Fruit fly (Drosophila melanogaster) whole organism, wandering third instar larva: Measurements from ENCODE around the gene tj.
A peak's percentile ranks its signal among the peaks of the same experiment; 100 is the strongest.

ENCODE experiments used
- Abd-B ChIP-seq: fragments of >200 bp; optimal IDR thresholded peaks from 2 replicates; lab custom pipeline; 2017; ENCODE audit warnings: missing biosample characterization, missing genetic modification characterization
- CG32264 ChIP-seq: fragments of 200-800 bp; sonication (Bioruptor generic); optimal IDR thresholded peaks from 2 replicates; lab custom pipeline; 2016; ENCODE audit warnings: missing biosample characterization, missing genetic modification characterization
- CG9705 ChIP-seq: fragments of 200-800 bp; sonication (Bioruptor generic); optimal IDR thresholded peaks from 2 replicates; lab custom pipeline; 2018; ENCODE audit warnings: missing biosample characterization, mild to moderate bottlenecking, missing genetic modification characterization
- CrebA ChIP-seq: fragments of 200-800 bp; sonication (Bioruptor generic); optimal IDR thresholded peaks from 2 replicates; lab custom pipeline; 2016; ENCODE audit warnings: missing biosample characterization, mild to moderate bottlenecking, missing genetic modification characterization, borderline replicate concordance
- Dfd ChIP-seq: fragments of >200 bp; optimal IDR thresholded peaks from 2 replicates; lab custom pipeline; 2017; ENCODE audit warnings: missing biosample characterization, missing genetic modification characterization
- Dif ChIP-seq: fragments of 200-275, 200-300 bp; sonication (Bioruptor generic); optimal IDR thresholded peaks from 2 replicates; lab custom pipeline; 2018; ENCODE audit warnings: missing biosample characterization, missing genetic modification characterization; ENCODE audit not compliant: partially characterized antibody
- GATAd ChIP-seq: sonication (Bioruptor generic); optimal IDR thresholded peaks from 2 replicates; lab custom pipeline; 2016; ENCODE audit warnings: missing biosample characterization, missing genetic modification characterization
- HLH106 ChIP-seq: fragments of 200-800 bp; optimal IDR thresholded peaks from 3 replicates; lab custom pipeline; 2019; ENCODE audit warnings: missing biosample characterization, mild to moderate bottlenecking, missing genetic modification characterization, moderate library complexity
- Hnf4 ChIP-seq: fragments of 200-800 bp; sonication (Bioruptor generic); optimal IDR thresholded peaks from 2 replicates; lab custom pipeline; 2016; ENCODE audit warnings: missing biosample characterization, mild to moderate bottlenecking, missing genetic modification characterization
- Hr78 ChIP-seq: fragments of >200 bp; optimal IDR thresholded peaks from 2 replicates; lab custom pipeline; 2017; ENCODE audit warnings: missing biosample characterization, missing genetic modification characterization
- Hr83 ChIP-seq: fragments of 200-300 bp; sonication (Bioruptor generic); optimal IDR thresholded peaks from 2 replicates; lab custom pipeline; 2016; ENCODE audit warnings: missing biosample characterization, mild to moderate bottlenecking, missing genetic modification characterization, moderate library complexity; ENCODE audit not compliant: poor library complexity, severe bottlenecking
- Jra ChIP-seq: sonication (Bioruptor generic); optimal IDR thresholded peaks from 2 replicates; lab custom pipeline; 2016; ENCODE audit warnings: missing biosample characterization, missing genetic modification characterization
- Mio ChIP-seq: sonication (Bioruptor generic); optimal IDR thresholded peaks from 2 replicates; lab custom pipeline; 2016; ENCODE audit warnings: missing biosample characterization, missing genetic modification characterization
- Myc ChIP-seq: fragments of >200 bp; optimal IDR thresholded peaks from 2 replicates; lab custom pipeline; 2017
- N ChIP-seq: fragments of >200 bp; optimal IDR thresholded peaks from 2 replicates; lab custom pipeline; 2018; ENCODE audit warnings: missing biosample characterization, missing external identifiers, missing genetic modification characterization
- OdsH ChIP-seq: fragments of 200-800 bp; sonication (Bioruptor generic); optimal IDR thresholded peaks from 2 replicates; lab custom pipeline; 2016; ENCODE audit warnings: missing biosample characterization, mild to moderate bottlenecking, missing genetic modification characterization
- Rel ChIP-seq, 2 experiments: fragments of 200-800 bp; sonication (Bioruptor generic) in 1 of 2; optimal IDR thresholded peaks; 2 replicates in 1 of 2; 3 replicates in 1 of 2; lab custom pipeline; 2016 to 2019; ENCODE audit warnings: mild to moderate bottlenecking in 2 of 2, missing biosample characterization in 2 of 2, missing genetic modification characterization in 2 of 2, moderate library complexity in 1 of 2
- Sp1 ChIP-seq: fragments of 200-800 bp; sonication (Bioruptor generic); optimal IDR thresholded peaks from 3 replicates; lab custom pipeline; 2019; ENCODE audit warnings: missing biosample characterization, mild to moderate bottlenecking, missing genetic modification characterization, moderate library complexity
- Vsx2 ChIP-seq: fragments of 200-300, 225-300 bp; sonication (Bioruptor generic); optimal IDR thresholded peaks from 2 replicates; lab custom pipeline; 2018; ENCODE audit warnings: missing biosample characterization, missing genetic modification characterization; ENCODE audit not compliant: partially characterized antibody
- br ChIP-seq: fragments of 200-800 bp; sonication (Bioruptor generic); optimal IDR thresholded peaks from 2 replicates; lab custom pipeline; 2016; ENCODE audit warnings: missing biosample characterization, missing genetic modification characterization
- brk ChIP-seq: fragments of 200-800 bp; sonication (Bioruptor generic); optimal IDR thresholded peaks from 2 replicates; lab custom pipeline; 2016; ENCODE audit warnings: missing biosample characterization, mild to moderate bottlenecking, missing genetic modification characterization
- dl ChIP-seq, 2 experiments: fragments of 175-275, 200-275 bp in 1 of 2; fragments of 200-275 bp in 1 of 2; sonication (Bioruptor generic); optimal IDR thresholded peaks; lab custom pipeline; 2018; ENCODE audit warnings: mild to moderate bottlenecking in 2 of 2, missing biosample characterization in 2 of 2, missing genetic modification characterization in 2 of 2, moderate library complexity in 2 of 2; ENCODE audit not compliant: partially characterized antibody in 2 of 2, insufficient read depth in 1 of 2
- dmrt93B ChIP-seq: fragments of 200-800 bp; sonication (Bioruptor generic); optimal IDR thresholded peaks from 2 replicates; lab custom pipeline; 2018; ENCODE audit warnings: missing biosample characterization, mild to moderate bottlenecking, missing genetic modification characterization
- dsf ChIP-seq: sonication (Bioruptor generic); optimal IDR thresholded peaks from 2 replicates; lab custom pipeline; 2016; ENCODE audit warnings: missing biosample characterization, missing genetic modification characterization, borderline replicate concordance
- ey ChIP-seq: fragments of 200-800 bp; sonication (Bioruptor generic); optimal IDR thresholded peaks from 2 replicates; lab custom pipeline; 2016; ENCODE audit warnings: missing biosample characterization, missing genetic modification characterization
- foxo ChIP-seq, 2 experiments: fragments of 200-800 bp; sonication (Bioruptor generic); optimal IDR thresholded peaks; 2 replicates in 1 of 2; 3 replicates in 1 of 2; lab custom pipeline; 2016 to 2017; ENCODE audit warnings: missing biosample characterization in 2 of 2, missing genetic modification characterization in 2 of 2
- fru ChIP-seq: fragments of 200-800 bp; sonication (Bioruptor generic); optimal IDR thresholded peaks from 3 replicates; lab custom pipeline; 2016; ENCODE audit warnings: missing biosample characterization, mild to moderate bottlenecking, missing genetic modification characterization
- h ChIP-seq: fragments of 200-800 bp; sonication (Bioruptor generic); optimal IDR thresholded peaks from 3 replicates; lab custom pipeline; 2016; ENCODE audit warnings: missing biosample characterization, mild to moderate bottlenecking, missing genetic modification characterization
- jim ChIP-seq: fragments of 175-275, 200-325 bp; sonication (Bioruptor generic); optimal IDR thresholded peaks from 2 replicates; lab custom pipeline; 2016; ENCODE audit warnings: missing biosample characterization, mild to moderate bottlenecking, missing genetic modification characterization
- lola ChIP-seq: fragments of >200 bp; optimal IDR thresholded peaks from 2 replicates; lab custom pipeline; 2017; ENCODE audit warnings: missing biosample characterization, missing genetic modification characterization
- pan ChIP-seq: fragments of >200 bp; optimal IDR thresholded peaks from 2 replicates; lab custom pipeline; 2017
- psq ChIP-seq: fragments of 200-800 bp; sonication (Bioruptor generic); optimal IDR thresholded peaks from 3 replicates; lab custom pipeline; 2017; ENCODE audit warnings: missing biosample characterization, mild to moderate bottlenecking, missing genetic modification characterization, moderate library complexity
- rgr ChIP-seq: fragments of 200-800 bp; sonication (Bioruptor generic); optimal IDR thresholded peaks from 3 replicates; lab custom pipeline; 2016; ENCODE audit warnings: missing biosample characterization, mild to moderate bottlenecking, missing genetic modification characterization
- sage ChIP-seq: fragments of 200-800 bp; sonication (Bioruptor generic); optimal IDR thresholded peaks from 2 replicates; lab custom pipeline; 2016; ENCODE audit warnings: missing biosample characterization, mild to moderate bottlenecking, missing genetic modification characterization
- sv ChIP-seq: fragments of 200-800 bp; sonication (Bioruptor generic); optimal IDR thresholded peaks from 3 replicates; lab custom pipeline; 2016; ENCODE audit warnings: missing biosample characterization, missing genetic modification characterization
- tai ChIP-seq: sonication (Bioruptor generic); optimal IDR thresholded peaks from 2 replicates; lab custom pipeline; 2016; ENCODE audit warnings: missing biosample characterization, missing genetic modification characterization
- usp ChIP-seq: fragments of >200 bp; optimal IDR thresholded peaks from 2 replicates; lab custom pipeline; 2017; ENCODE audit warnings: missing biosample characterization, missing genetic modification characterization
- woc ChIP-seq: sonication (Bioruptor generic); optimal IDR thresholded peaks from 2 replicates; lab custom pipeline; 2016; ENCODE audit warnings: missing biosample characterization, mild to moderate bottlenecking, missing genetic modification characterization

The tj gene

dm6 chr2L:19439598-19440230, 24.4 kb upstream of the tj start:
- TF ChIP-seq lola (GFP tag; lab: Kevin White, UChicago) (no peak), dmrt93B (GFP tag; lab: Kevin White, UChicago) (no peak), Mio (GFP tag; lab: Kevin White, UChicago) (no peak), OdsH (GFP tag; lab: Kevin White, UChicago) (peak; percentile 74), Hr78 (GFP tag; lab: Kevin White, UChicago) (no peak), rgr (peak; percentile 84), GATAd (GFP tag; lab: Kevin White, UChicago) (peak; percentile 71), HLH106 (tag; lab: Kevin White, UChicago) (peak; percentile 56), usp (GFP tag; lab: Kevin White, UChicago) (no peak), pan (lab: Kevin White, UChicago) (no peak), dsf (no peak), Rel (GFP tag; optimal IDR thresholded peaks at IDR 0.05; lab: Kevin White, UChicago) (no peak), Rel (tag; optimal IDR thresholded peaks at IDR 0.05; lab: Kevin White, UChicago) (no peak), Hr83 (no peak), h (peak; percentile 67), Dfd (GFP tag; lab: Kevin White, UChicago) (no peak), tai (GFP tag; lab: Kevin White, UChicago) (no peak), brk (no peak), Dif (GFP tag; lab: Kevin White, UChicago) (no peak), CG9705 (GFP tag; lab: Kevin White, UChicago) (no peak), Jra (GFP tag; lab: Kevin White, UChicago) (no peak), N (GFP tag; lab: Kevin White, UChicago) (no peak), CG32264 (GFP tag; lab: Kevin White, UChicago) (no peak), sv (GFP tag; lab: Kevin White, UChicago) (peak; percentile 80), fru (GFP tag; lab: Kevin White, UChicago) (peak; percentile 7), Sp1 (GFP tag; lab: Kevin White, UChicago) (peak; percentile 35), Myc (lab: Kevin White, UChicago) (no peak), Abd-B (GFP tag; lab: Kevin White, UChicago) (no peak), Hnf4 (GFP tag; lab: Kevin White, UChicago) (peak; percentile 2), CrebA (GFP tag; lab: Kevin White, UChicago) (no peak), foxo (GFP tag; optimal IDR thresholded peaks at IDR 0.05; lab: Kevin White, UChicago) (peak in 1 of 2 experiments; percentile 43), dl (GFP tag; optimal IDR thresholded peaks at IDR 0.05; lab: Kevin White, UChicago; ENCODE audit: insufficient read depth in 1 of 2, partially characterized antibody in 2 of 2) (no peak), psq (GFP tag; lab: Kevin White, UChicago) (peak; percentile 44), Vsx2 (GFP tag; lab: Kevin White, UChicago) (no peak), woc (GFP tag; lab: Kevin White, UChicago) (no peak), jim (GFP tag; lab: Kevin White, UChicago) (no peak), sage (GFP tag; lab: Kevin White, UChicago) (no peak), br (no peak), ey (GFP tag; lab: Kevin White, UChicago) (peak; percentile 83)

- TF ChIP-seq Rel (GFP tag; optimal IDR thresholded peaks at IDR 0.05; lab: Kevin White, UChicago): no peak
- no peak for TF ChIP-seq Rel (tag; optimal IDR thresholded peaks at IDR 0.05; lab: Kevin White, UChicago)
- no peak for TF ChIP-seq Dif (GFP tag; lab: Kevin White, UChicago)
- no peak for TF ChIP-seq br
- no peak for TF ChIP-seq Myc (lab: Kevin White, UChicago)
- no peak for TF ChIP-seq CG9705 (GFP tag; lab: Kevin White, UChicago)
- no peak for TF ChIP-seq dsf
- no peak for TF ChIP-seq Hnf4 (GFP tag; lab: Kevin White, UChicago)
- no peak for TF ChIP-seq dmrt93B (GFP tag; lab: Kevin White, UChicago)
- TF ChIP-seq, all 38 proteins: peak for 0
Measured at dm6 chr2L:19440285-19440684, 23.8 kb upstream of the tj start.
